Fruit fly (Drosophila melanogaster): ENCODE data around the gene Amt.

Gene Amt

DNA sequence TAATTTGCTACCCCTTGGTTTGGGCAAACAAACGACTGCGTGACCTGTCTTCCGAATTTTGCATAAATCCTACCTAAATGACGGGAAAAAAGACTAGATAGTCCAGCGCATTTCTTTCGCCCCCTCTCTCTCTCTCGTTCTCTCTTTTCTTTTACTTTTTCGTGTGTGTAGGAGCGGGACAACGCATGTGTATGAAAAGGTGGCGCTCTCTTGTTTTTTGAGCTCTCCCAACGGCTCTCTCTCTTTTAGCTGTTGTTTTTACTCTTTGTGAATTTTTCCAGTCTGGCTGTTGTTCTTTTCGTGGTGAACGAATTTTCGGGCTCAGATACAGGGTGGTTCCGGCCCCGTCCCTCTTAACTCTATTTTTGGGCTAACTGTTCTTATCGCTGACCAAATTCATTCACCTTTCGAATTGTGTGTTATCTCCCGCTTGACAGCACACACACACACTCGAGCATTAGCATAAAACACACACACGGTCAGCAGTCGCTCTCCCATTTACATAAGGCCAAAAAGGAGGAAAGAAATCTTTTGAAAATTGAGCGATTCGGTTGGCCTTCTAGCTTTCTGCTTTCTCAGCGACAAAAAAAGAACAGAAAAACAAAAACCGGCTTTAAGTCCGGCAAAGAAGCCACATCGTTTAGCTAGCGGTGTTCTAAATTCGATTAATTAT, 42.8 kb upstream of the Amt start (continued):
- TF ChIP-seq CG13123 (GFP tag; optimal IDR thresholded peaks at IDR 0.05) (no peak), grn (GFP tag; optimal IDR thresholded peaks at IDR 0.05) (peak; percentile 23), klu (GFP tag; IDR thresholded peaks at IDR 0.05) (no peak), CG7963 (GFP tag; IDR thresholded peaks at IDR 0.05; ENCODE audit: partially characterized antibody) (no peak), Sox102F (GFP tag; optimal IDR thresholded peaks at IDR 0.05) (no peak), Ets97D (GFP tag; optimal IDR thresholded peaks at IDR 0.05) (no peak), Abd-B (GFP tag; optimal IDR thresholded peaks at IDR 0.05) (no peak), CG3163 (GFP tag; optimal IDR thresholded peaks at IDR 0.05) (peak; percentile 93), CG17829 (tag; optimal IDR thresholded peaks at IDR 0.05) (no peak), wek (GFP tag; optimal IDR thresholded peaks at IDR 0.05) (no peak), CG2889 (GFP tag; IDR thresholded peaks at IDR 0.05) (no peak), CG8478 (optimal IDR thresholded peaks at IDR 0.05) (peak; percentile 7), CG2199 (GFP tag; IDR thresholded peaks at IDR 0.05) (no peak), CG6272 (GFP tag; IDR thresholded peaks at IDR 0.05) (no peak), CG2712 (tag; optimal IDR thresholded peaks at IDR 0.05) (no peak), mirr (GFP tag; optimal IDR thresholded peaks at IDR 0.05) (peak; percentile 16), lmd (GFP tag; IDR thresholded peaks at IDR 0.05) (no peak), CG1832 (GFP tag; optimal IDR thresholded peaks at IDR 0.05) (peak; percentile 89), dan (GFP tag; IDR thresholded peaks at IDR 0.05) (no peak), CG3281 (GFP tag; optimal IDR thresholded peaks at IDR 0.05) (peak; percentile 12), sens-2 (GFP tag; IDR thresholded peaks at IDR 0.05) (no peak), CG3065 (GFP tag; optimal IDR thresholded peaks at IDR 0.05) (no peak), Med (GFP tag) (peak; percentile 12), pfk (GFP tag; optimal IDR thresholded peaks at IDR 0.05) (no peak), bsh (GFP tag; optimal IDR thresholded peaks at IDR 0.05) (peak in 1 of 2 experiments; percentile 31), CG7839 (tag; optimal IDR thresholded peaks at IDR 0.05) (no peak), CG15479 (GFP tag; optimal IDR thresholded peaks at IDR 0.05) (peak; percentile 49), tgo (GFP tag; IDR thresholded peaks at IDR 0.05) (no peak), D19A (tag; optimal IDR thresholded peaks at IDR 0.05) (no peak), CG14860 (GFP tag; IDR thresholded peaks at IDR 0.05; ENCODE audit: partially characterized antibody) (no peak), Hand (GFP tag; optimal IDR thresholded peaks at IDR 0.05) (no peak), Dbx (GFP tag; IDR thresholded peaks at IDR 0.05) (no peak), C15 (GFP tag; IDR thresholded peaks at IDR 0.05) (no peak), CG7786 (GFP tag; optimal IDR thresholded peaks at IDR 0.05) (no peak), h (optimal IDR thresholded peaks at IDR 0.05) (no peak), Poxn (GFP tag; IDR thresholded peaks at IDR 0.05) (no peak), CG4282 (GFP tag; optimal IDR thresholded peaks at IDR 0.05) (no peak), p53 (GFP tag; optimal IDR thresholded peaks at IDR 0.05) (no peak), CG34376 (GFP tag; optimal IDR thresholded peaks at IDR 0.05) (peak; percentile 38), pnt (GFP tag; optimal IDR thresholded peaks at IDR 0.05) (no peak), gro (GFP tag; optimal IDR thresholded peaks at IDR 0.05) (no peak), Trl (optimal IDR thresholded peaks at IDR 0.05) (peak; percentile 98 to 99), Trl (GFP tag; optimal IDR thresholded peaks at IDR 0.05) (peak; percentile 42), dpn (GFP tag; optimal IDR thresholded peaks at IDR 0.05) (no peak), ttk (GFP tag; IDR thresholded peaks at IDR 0.05) (no peak), seq (GFP tag; IDR thresholded peaks at IDR 0.05) (no peak), luna (GFP tag; optimal IDR thresholded peaks at IDR 0.05) (no peak), D (optimal IDR thresholded peaks at IDR 0.05) (no peak), D (GFP tag; optimal IDR thresholded peaks at IDR 0.05) (no peak), nmo (GFP tag; optimal IDR thresholded peaks at IDR 0.05) (no peak), HHEX (GFP tag; optimal IDR thresholded peaks at IDR 0.05) (no peak), B-H1 (GFP tag; IDR thresholded peaks at IDR 0.05) (no peak), chif (GFP tag; optimal IDR thresholded peaks at IDR 0.05) (no peak)

Data from whole organism, embryonic.